Worm (Caenorhabditis elegans) whole organism, young adult: ENCODE results near the gene egl-45.

Experiments used
- B0035.1 ChIP-seq: sonication (generic microtip); optimal IDR thresholded peaks from 2 replicates; lab custom pipeline; 2016; ENCODE audit warnings: missing genetic modification characterization, mild to moderate bottlenecking, missing compliant biosample characterization, missing genotype, missing genetic modification reagents
- F10E7.11 ChIP-seq: sonication (generic microtip); optimal IDR thresholded peaks from 2 replicates; lab custom pipeline; 2017; ENCODE audit warnings: mild to moderate bottlenecking, missing genetic modification characterization, moderate library complexity, missing compliant biosample characterization
- F33H1.4 ChIP-seq: fragments of 200-800 bp; sonication (Bioruptor generic); IDR thresholded peaks from 2 replicates; pipeline ENCODE4 v1.3.6; 2022; ENCODE audit warnings: missing genetic modification reagents, missing genetic modification characterization, missing compliant biosample characterization
- F37B4.10 ChIP-seq: fragments of 200-800 bp; sonication (Bioruptor generic); IDR thresholded peaks from 2 replicates; pipeline ENCODE4 v1.3.6; 2022; ENCODE audit warnings: missing genetic modification characterization, missing compliant biosample characterization
- F57A8.1 ChIP-seq: fragments of 200-800 bp; sonication (Bioruptor generic); optimal IDR thresholded peaks from 2 replicates; lab custom pipeline; 2018; ENCODE audit warnings: mild to moderate bottlenecking, missing genetic modification characterization, moderate library complexity, missing compliant biosample characterization
- K11D2.4 ChIP-seq: fragments of 200-800 bp; sonication (Bioruptor generic); IDR thresholded peaks from 2 replicates; pipeline ENCODE4 v1.3.6; 2022; ENCODE audit warnings: missing genetic modification reagents, missing genetic modification characterization, missing compliant biosample characterization
- T07F8.4 ChIP-seq: sonication (generic microtip); optimal IDR thresholded peaks from 2 replicates; lab custom pipeline; 2016; ENCODE audit warnings: mild to moderate bottlenecking, missing genetic modification characterization, moderate library complexity, missing compliant biosample characterization
- Y67H2A.10 ChIP-seq: fragments of 200-800 bp; sonication (Bioruptor generic); conservative IDR thresholded peaks from 2 replicates; pipeline ENCODE4 v1.3.6; 2022; ENCODE audit warnings: missing genetic modification reagents, missing genetic modification characterization, missing compliant biosample characterization
- Y79H2A.3 ChIP-seq: fragments of 200-800 bp; sonication (Bioruptor generic); conservative IDR thresholded peaks from 2 replicates; pipeline ENCODE4 v1.3.6; 2022; ENCODE audit warnings: missing genetic modification reagents, missing genetic modification characterization, missing compliant biosample characterization
- ZK185.1 ChIP-seq: sonication (generic microtip); optimal IDR thresholded peaks from 2 replicates; lab custom pipeline; 2016; ENCODE audit warnings: mild to moderate bottlenecking, missing genetic modification characterization, missing compliant biosample characterization; ENCODE audit not compliant: poor library complexity, severe bottlenecking
- attf-3 ChIP-seq: fragments of 200-800 bp; sonication (Bioruptor generic); conservative IDR thresholded peaks from 2 replicates; pipeline ENCODE4 v1.3.6; 2022; ENCODE audit warnings: missing genetic modification reagents, missing genetic modification characterization, missing compliant biosample characterization
- cebp-1 ChIP-seq, 2 experiments: fragments of 200-800 bp in 1 of 2; sonication (Bioruptor generic) in 1 of 2; sonication (generic microtip) in 1 of 2; IDR thresholded peaks in 1 of 2; optimal IDR thresholded peaks in 1 of 2; 2 replicates each; pipeline versions ENCODE4 v1.3.6 to Lab custom; 2017 to 2022; ENCODE audit warnings: missing compliant biosample characterization in 2 of 2, missing genetic modification characterization in 2 of 2, mild to moderate bottlenecking in 1 of 2, missing genetic modification reagents in 1 of 2, moderate library complexity in 1 of 2
- ceh-27 ChIP-seq: fragments of 200-800 bp; sonication (Bioruptor generic); optimal IDR thresholded peaks from 2 replicates; lab custom pipeline; 2018; ENCODE audit warnings: mild to moderate bottlenecking, missing genetic modification characterization, moderate library complexity, missing compliant biosample characterization
- ceh-91 ChIP-seq: fragments of 200-800 bp; sonication (Bioruptor generic); IDR thresholded peaks from 2 replicates; pipeline ENCODE4 v1.3.6; 2022; ENCODE audit warnings: missing genetic modification reagents, missing genetic modification characterization, missing compliant biosample characterization
- chd-7 ChIP-seq: sonication (generic microtip); optimal IDR thresholded peaks from 2 replicates; lab custom pipeline; 2016; ENCODE audit warnings: mild to moderate bottlenecking, missing genetic modification characterization, moderate library complexity, missing compliant biosample characterization
- dox-1 ChIP-seq: fragments of 200-800 bp; sonication (Bioruptor generic); IDR thresholded peaks from 2 replicates; pipeline ENCODE4 v1.3.6; 2022; ENCODE audit warnings: missing genetic modification reagents, missing genetic modification characterization, missing compliant biosample characterization
- efl-1 ChIP-seq: fragments of 150-350 bp; optimal IDR thresholded peaks from 2 replicates; lab custom pipeline; 2014; ENCODE audit warnings: missing biosample characterization, missing genetic modification reagents, missing genetic modification characterization
- egl-18 ChIP-seq: fragments of 200-800 bp; sonication (Bioruptor generic); IDR thresholded peaks from 2 replicates; pipeline ENCODE4 v1.3.6; 2022; ENCODE audit warnings: missing genetic modification reagents, missing genetic modification characterization, missing compliant biosample characterization
- fkh-3 ChIP-seq: sonication (generic microtip); optimal IDR thresholded peaks from 2 replicates; lab custom pipeline; 2016; ENCODE audit warnings: mild to moderate bottlenecking, missing genetic modification characterization, missing compliant biosample characterization
- hlh-12 ChIP-seq: sonication (generic microtip); optimal IDR thresholded peaks from 2 replicates; lab custom pipeline; 2016; ENCODE audit warnings: missing genetic modification characterization, missing compliant biosample characterization
- hmg-1.2 ChIP-seq: fragments of 200-800 bp; sonication (Bioruptor generic); IDR thresholded peaks from 2 replicates; pipeline ENCODE4 v1.3.6; 2022; ENCODE audit warnings: missing genetic modification reagents, missing genetic modification characterization, missing compliant biosample characterization
- hrde-1 ChIP-seq: sonication (generic microtip); optimal IDR thresholded peaks from 2 replicates; lab custom pipeline; 2016; ENCODE audit warnings: missing genetic modification characterization, mild to moderate bottlenecking, missing compliant biosample characterization, moderate library complexity, missing genotype, missing genetic modification reagents, borderline replicate concordance
- let-526 ChIP-seq: fragments of 200-800 bp; sonication (Bioruptor generic); IDR thresholded peaks from 2 replicates; pipeline ENCODE4 v1.3.6; 2022; ENCODE audit warnings: missing genetic modification reagents, missing genetic modification characterization, missing compliant biosample characterization
- let-607 ChIP-seq, 2 experiments: fragments of 200-800 bp in 1 of 2; sonication (Bioruptor generic) in 1 of 2; sonication (generic microtip) in 1 of 2; optimal IDR thresholded peaks; 2 replicates each; lab custom pipeline; 2016 to 2018; ENCODE audit warnings: mild to moderate bottlenecking in 2 of 2, missing compliant biosample characterization in 2 of 2, missing genetic modification characterization in 2 of 2, moderate library complexity in 2 of 2, missing genotype in 1 of 2
- lin-35 ChIP-seq, 3 experiments: fragments of 150-350 bp in 2 of 3; sonication (generic microtip) in 1 of 3; optimal IDR thresholded peaks; 2 replicates each; lab custom pipeline; 2014 to 2018; ENCODE audit warnings: missing biosample characterization in 3 of 3, missing genetic modification characterization in 3 of 3, missing genetic modification reagents in 3 of 3
- lin-54 ChIP-seq: fragments of 200-800 bp; sonication (Bioruptor generic); optimal IDR thresholded peaks from 2 replicates; lab custom pipeline; 2018; ENCODE audit warnings: mild to moderate bottlenecking, missing genetic modification characterization, missing compliant biosample characterization
- lsl-1 ChIP-seq: fragments of 200-800 bp; sonication (Bioruptor generic); optimal IDR thresholded peaks from 2 replicates; lab custom pipeline; 2018; ENCODE audit warnings: mild to moderate bottlenecking, missing genetic modification characterization, moderate library complexity, missing compliant biosample characterization
- madf-10 ChIP-seq: sonication (generic microtip); optimal IDR thresholded peaks from 2 replicates; lab custom pipeline; 2016; ENCODE audit warnings: mild to moderate bottlenecking, missing genetic modification characterization, missing compliant biosample characterization
- madf-8 ChIP-seq: fragments of 200-800 bp; sonication (Bioruptor generic); conservative IDR thresholded peaks from 2 replicates; pipeline ENCODE4 v1.3.6; 2022; ENCODE audit warnings: missing genetic modification reagents, missing genetic modification characterization, missing compliant biosample characterization
- mel-28 ChIP-seq: sonication (generic microtip); optimal IDR thresholded peaks from 2 replicates; lab custom pipeline; 2016; ENCODE audit warnings: borderline replicate concordance, mild to moderate bottlenecking, missing genetic modification characterization, missing compliant biosample characterization
- nfya-1 ChIP-seq: sonication (generic microtip); optimal IDR thresholded peaks from 2 replicates; lab custom pipeline; 2017; ENCODE audit warnings: antibody characterized with exemption, missing compliant biosample characterization, missing genetic modification characterization, borderline replicate concordance; ENCODE audit not compliant: insufficient read depth
- nfya-2 ChIP-seq: fragments of 200-800 bp; sonication (Bioruptor generic); IDR thresholded peaks from 2 replicates; pipeline ENCODE4 v1.3.6; 2022; ENCODE audit warnings: missing genetic modification reagents, missing genetic modification characterization, missing compliant biosample characterization
- nhr-179 ChIP-seq: sonication (generic microtip); optimal IDR thresholded peaks from 2 replicates; lab custom pipeline; 2016; ENCODE audit warnings: mild to moderate bottlenecking, missing genetic modification characterization, missing compliant biosample characterization
- nhr-27 ChIP-seq: fragments of 200-800 bp; sonication (Bioruptor generic); optimal IDR thresholded peaks from 2 replicates; lab custom pipeline; 2018; ENCODE audit warnings: mild to moderate bottlenecking, missing genetic modification characterization, moderate library complexity, missing compliant biosample characterization
- nhr-80 ChIP-seq: sonication (generic microtip); optimal IDR thresholded peaks from 2 replicates; lab custom pipeline; 2016; ENCODE audit warnings: missing genetic modification characterization, missing compliant biosample characterization
- rcor-1 ChIP-seq: fragments of 200-800 bp; sonication (Bioruptor generic); IDR thresholded peaks from 2 replicates; pipeline ENCODE4 v1.3.6; 2022; ENCODE audit warnings: missing genetic modification reagents, missing genetic modification characterization, missing compliant biosample characterization
- repo-1 ChIP-seq: sonication (generic microtip); optimal IDR thresholded peaks from 2 replicates; lab custom pipeline; 2017; ENCODE audit warnings: mild to moderate bottlenecking, missing genetic modification characterization, missing compliant biosample characterization
- sdz-38 ChIP-seq: sonication (generic microtip); optimal IDR thresholded peaks from 2 replicates; lab custom pipeline; 2016; ENCODE audit warnings: missing genotype, missing genetic modification characterization, missing compliant biosample characterization
- sea-2 ChIP-seq: fragments of 200-800 bp; sonication (Bioruptor generic); IDR thresholded peaks from 2 replicates; pipeline ENCODE4 v1.3.6; 2022; ENCODE audit warnings: missing genetic modification characterization, missing compliant biosample characterization
- snpc-1.1 ChIP-seq: sonication (generic microtip); optimal IDR thresholded peaks from 2 replicates; lab custom pipeline; 2017; ENCODE audit warnings: missing genetic modification characterization, mild to moderate bottlenecking, missing compliant biosample characterization, antibody characterized with exemption, moderate library complexity, missing genotype, missing genetic modification reagents; ENCODE audit not compliant: insufficient read depth
- snpc-3.4 ChIP-seq: sonication (generic microtip); optimal IDR thresholded peaks from 2 replicates; lab custom pipeline; 2017; ENCODE audit warnings: missing genetic modification characterization, mild to moderate bottlenecking, missing compliant biosample characterization, antibody characterized with exemption, moderate library complexity, missing genotype, missing genetic modification reagents
- sptf-2 ChIP-seq: fragments of 200-800 bp; sonication (Bioruptor generic); optimal IDR thresholded peaks from 2 replicates; lab custom pipeline; 2018; ENCODE audit warnings: mild to moderate bottlenecking, missing genetic modification characterization, missing compliant biosample characterization
- tlf-1 ChIP-seq: fragments of 200-800 bp; sonication (Bioruptor generic); optimal IDR thresholded peaks from 2 replicates; lab custom pipeline; 2018; ENCODE audit warnings: mild to moderate bottlenecking, missing genetic modification characterization, missing compliant biosample characterization
- unc-130 ChIP-seq: sonication (generic microtip); optimal IDR thresholded peaks from 2 replicates; lab custom pipeline; 2016; ENCODE audit warnings: missing genetic modification reagents, missing genetic modification characterization, missing compliant biosample characterization
- unc-62 ChIP-seq: fragments of 150-350 bp; optimal IDR thresholded peaks from 2 replicates; lab custom pipeline; 2014; ENCODE audit warnings: missing biosample characterization, missing genetic modification reagents, missing genetic modification characterization
- ztf-26 ChIP-seq: sonication (generic microtip); optimal IDR thresholded peaks from 2 replicates; lab custom pipeline; 2017; ENCODE audit warnings: missing genetic modification characterization, missing compliant biosample characterization
- ztf-3 ChIP-seq: fragments of 200-800 bp; sonication (Bioruptor generic); optimal IDR thresholded peaks from 2 replicates; lab custom pipeline; 2018; ENCODE audit warnings: mild to moderate bottlenecking, missing genetic modification characterization, missing compliant biosample characterization
- ztf-6 ChIP-seq: fragments of 200-800 bp; sonication (Bioruptor generic); IDR thresholded peaks from 2 replicates; pipeline ENCODE4 v1.3.6; 2022; ENCODE audit warnings: missing genetic modification reagents, missing genetic modification characterization, missing compliant biosample characterization

The egl-45 gene

ce11 chrIII:7858407-7859029, 30.1 kb upstream of the egl-45 start, which contains the start of the genes coq-5 and ufm-1:
Gene coq-5 (minus strand): TSS chrIII:7858457.
Gene ufm-1 (plus strand): TSS chrIII:7858979.
- no peak for TF ChIP-seq nhr-179 (tag; lab: Kevin White, UChicago)
- no peak for TF ChIP-seq egl-18 (GFP tag; lab: Robert Waterston, UW)
- TF ChIP-seq snpc-3.4 (tag; lab: Kevin White, UChicago), result no peak
- no peak for TF ChIP-seq Y67H2A.10 (GFP tag; lab: Robert Waterston, UW)
- TF ChIP-seq lin-54 (GFP tag; lab: Kevin White, UChicago), result no peak
- TF ChIP-seq let-526 (GFP tag; lab: Robert Waterston, UW), result no peak
- peak; percentile 16 for TF ChIP-seq unc-130
- TF ChIP-seq nhr-80 (tag; lab: Kevin White, UChicago), result peak; percentile 5
- no peak for TF ChIP-seq hrde-1
- TF ChIP-seq ZK185.1 (tag; lab: Kevin White, UChicago), result peak; percentile 69
- TF ChIP-seq ceh-27 (GFP tag; lab: Kevin White, UChicago), result peak; percentile 31
- no peak for TF ChIP-seq mel-28 (tag; lab: Kevin White, UChicago)
- peak in 1 of 2 experiments; percentile 43 for TF ChIP-seq let-607 (tag; optimal IDR thresholded peaks at IDR 0.05; lab: Kevin White, UChicago)
- no peak for TF ChIP-seq unc-62
- no peak for TF ChIP-seq attf-3 (GFP tag; lab: Robert Waterston, UW)
- no peak for TF ChIP-seq fkh-3 (tag; lab: Kevin White, UChicago)
- no peak for TF ChIP-seq F57A8.1 (GFP tag; lab: Kevin White, UChicago)
- no peak for TF ChIP-seq ceh-91 (GFP tag; lab: Robert Waterston, UW)
- no peak for TF ChIP-seq F10E7.11
- TF ChIP-seq ztf-6, result no peak
- no peak for TF ChIP-seq tlf-1
- peak; percentile 9; the same call in 1 of the 2 replicates for TF ChIP-seq hmg-1.2
- no peak for TF ChIP-seq sdz-38 (tag; lab: Kevin White, UChicago)
- TF ChIP-seq nfya-1, result no peak
- no peak for TF ChIP-seq Y79H2A.3 (GFP tag; lab: Robert Waterston, UW)
- TF ChIP-seq snpc-1.1, result no peak
- no peak for TF ChIP-seq F33H1.4 (GFP tag; lab: Robert Waterston, UW)
- no peak for TF ChIP-seq nfya-2 (GFP tag; lab: Robert Waterston, UW)
- no peak for TF ChIP-seq F37B4.10
- TF ChIP-seq nhr-27 (tag; lab: Kevin White, UChicago), result no peak
- TF ChIP-seq ztf-26, result no peak
- TF ChIP-seq B0035.1 (tag; lab: Kevin White, UChicago), result no peak
- TF ChIP-seq repo-1, result no peak
- no peak for TF ChIP-seq rcor-1
- no peak for TF ChIP-seq lin-35 (GFP tag; optimal IDR thresholded peaks at IDR 0.05; lab: Kevin White, UChicago)
- no peak for TF ChIP-seq efl-1
- TF ChIP-seq madf-8 (GFP tag; lab: Robert Waterston, UW), result no peak
- no peak for TF ChIP-seq ztf-3

- TF ChIP-seq K11D2.4 (GFP tag; lab: Robert Waterston, UW) (no peak), chd-7 (tag; lab: Kevin White, UChicago) (no peak), sptf-2 (GFP tag; lab: Kevin White, UChicago) (no peak), hlh-12 (no peak), T07F8.4 (tag; lab: Kevin White, UChicago) (no peak), let-526 (GFP tag; lab: Robert Waterston, UW) (no peak), madf-10 (no peak), dox-1 (GFP tag; lab: Robert Waterston, UW) (no peak), sea-2 (GFP tag; lab: Robert Waterston, UW) (no peak), unc-130 (no peak), cebp-1 (GFP tag; IDR thresholded peaks at IDR 0.05; lab: Robert Waterston, UW) (no peak), cebp-1 (tag; optimal IDR thresholded peaks at IDR 0.05; lab: Kevin White, UChicago) (no peak), lsl-1 (GFP tag; lab: Kevin White, UChicago) (no peak), rcor-1 (no peak)
Measured at ce11 chrIII:7857142-7857541, 28.7 kb upstream of the egl-45 start, which contains the start of gene tag-307. Gene tag-307 (minus strand): TSS chrIII:7857242.
